Worm (Caenorhabditis elegans) whole organism, L4 larva: ENCODE results near the gene usp-33.

Experiments used
- D1046.2 ChIP-seq: fragments of 200-800 bp; sonication (Bioruptor generic); IDR thresholded peaks from 2 replicates; pipeline ENCODE4 v1.3.6; 2022; ENCODE audit warnings: missing genetic modification characterization, missing compliant biosample characterization
- R02D3.7 ChIP-seq: fragments of 150-350 bp; sonication (generic microtip); optimal IDR thresholded peaks from 3 replicates; lab custom pipeline; 2014; ENCODE audit warnings: missing biosample characterization, missing genetic modification characterization
- T26A8.4 ChIP-seq: fragments of 200-800 bp; sonication (Bioruptor generic); IDR thresholded peaks from 2 replicates; pipeline ENCODE4 v1.3.6; 2022; ENCODE audit warnings: missing genetic modification characterization, missing compliant biosample characterization
- Y105C5A.15 ChIP-seq: fragments of 200-800 bp; sonication (Bioruptor generic); IDR thresholded peaks from 2 replicates; pipeline ENCODE4 v1.3.6; 2022; ENCODE audit warnings: missing genetic modification characterization, missing compliant biosample characterization
- aha-1 ChIP-seq: fragments of 150-350 bp; peaks from one replicate; lab custom pipeline; 2014; ENCODE audit warnings: missing biosample characterization, missing genetic modification characterization
- ceh-20 ChIP-seq: fragments of 200-800 bp; sonication (Bioruptor generic); IDR thresholded peaks from 2 replicates; pipeline ENCODE4 v1.3.6; 2022; ENCODE audit warnings: missing genetic modification reagents, missing genetic modification characterization, missing compliant biosample characterization
- ces-1 ChIP-seq: fragments of 150-350 bp; sonication (generic microtip); optimal IDR thresholded peaks from 4 replicates; lab custom pipeline; 2014; ENCODE audit warnings: missing biosample characterization, missing genetic modification reagents, missing genetic modification characterization
- daf-16 ChIP-seq, 3 experiments: sonication (generic microtip); optimal IDR thresholded peaks; 2 replicates each; lab custom pipeline; 2016 to 2017; ENCODE audit warnings: missing genetic modification characterization in 3 of 3, missing genetic modification reagents in 3 of 3, mild to moderate bottlenecking in 2 of 3, missing compliant biosample characterization in 2 of 3, missing biosample characterization in 1 of 3, moderate library complexity in 1 of 3
- dmd-6 ChIP-seq: fragments of 200-800 bp; sonication (Bioruptor generic); IDR thresholded peaks from 2 replicates; pipeline ENCODE4 v1.3.6; 2022; ENCODE audit warnings: missing genetic modification reagents, missing genetic modification characterization, missing compliant biosample characterization
- dmd-8 ChIP-seq: fragments of 200-800 bp; sonication (Bioruptor generic); IDR thresholded peaks from 2 replicates; pipeline ENCODE4 v1.3.6; 2022; ENCODE audit warnings: missing genetic modification characterization, missing compliant biosample characterization
- duxl-1 ChIP-seq: sonication (generic microtip); optimal IDR thresholded peaks from 2 replicates; lab custom pipeline; 2016; ENCODE audit warnings: mild to moderate bottlenecking, missing genetic modification characterization, moderate library complexity, missing compliant biosample characterization; ENCODE audit not compliant: poor library complexity
- dve-1 ChIP-seq: sonication (generic microtip); optimal IDR thresholded peaks from 2 replicates; lab custom pipeline; 2017; ENCODE audit warnings: antibody characterized with exemption, mild to moderate bottlenecking, missing genetic modification characterization, missing compliant biosample characterization; ENCODE audit not compliant: insufficient read depth
- egl-27 ChIP-seq: sonication (generic microtip); optimal IDR thresholded peaks from 3 replicates; lab custom pipeline; 2017; ENCODE audit warnings: missing biosample characterization, missing genetic modification reagents, missing genetic modification characterization
- egl-43 ChIP-seq: fragments of 200-800 bp; sonication (Bioruptor generic); IDR thresholded peaks from 2 replicates; pipeline ENCODE4 v1.3.6; 2022; ENCODE audit warnings: missing genetic modification reagents, missing genetic modification characterization, missing compliant biosample characterization
- fos-1 ChIP-seq: fragments of 150-350 bp; optimal IDR thresholded peaks from 2 replicates; lab custom pipeline; 2014; ENCODE audit warnings: missing biosample characterization, missing genetic modification characterization
- gei-8 ChIP-seq: fragments of 200-800 bp; sonication (Bioruptor generic); optimal IDR thresholded peaks from 2 replicates; lab custom pipeline; 2018; ENCODE audit warnings: mild to moderate bottlenecking, missing genetic modification characterization, missing compliant biosample characterization
- hif-1 ChIP-seq, 2 experiments: sonication (generic microtip); optimal IDR thresholded peaks; 2 replicates each; lab custom pipeline; 2016 to 2017; ENCODE audit warnings: missing compliant biosample characterization in 2 of 2, missing genetic modification characterization in 2 of 2, missing genetic modification reagents in 2 of 2, missing genotype in 2 of 2, mild to moderate bottlenecking in 1 of 2
- hlh-11 ChIP-seq: fragments of 200-800 bp; sonication (Bioruptor generic); optimal IDR thresholded peaks from 2 replicates; lab custom pipeline; 2018; ENCODE audit warnings: mild to moderate bottlenecking, missing genetic modification characterization, missing compliant biosample characterization
- hlh-30 ChIP-seq: sonication (generic microtip); optimal IDR thresholded peaks from 2 replicates; lab custom pipeline; 2017; ENCODE audit warnings: antibody characterized with exemption, mild to moderate bottlenecking, missing genetic modification characterization, missing compliant biosample characterization; ENCODE audit not compliant: insufficient read depth
- jun-1 ChIP-seq: fragments of 150-350 bp; optimal IDR thresholded peaks from 2 replicates; lab custom pipeline; 2014; ENCODE audit warnings: missing biosample characterization, missing genetic modification reagents, missing genetic modification characterization
- lim-7 ChIP-seq: fragments of 200-800 bp; sonication (Bioruptor generic); IDR thresholded peaks from 2 replicates; pipeline ENCODE4 v1.3.6; 2022; ENCODE audit warnings: missing genetic modification characterization, missing compliant biosample characterization
- lin-29 ChIP-seq: fragments of 200-800 bp; sonication (Bioruptor generic); IDR thresholded peaks from 2 replicates; pipeline ENCODE4 v1.3.6; 2022; ENCODE audit warnings: missing genetic modification reagents, missing genetic modification characterization, missing compliant biosample characterization
- lir-3 ChIP-seq: sonication (generic microtip); optimal IDR thresholded peaks from 2 replicates; lab custom pipeline; 2016; ENCODE audit warnings: mild to moderate bottlenecking, missing genetic modification characterization, missing compliant biosample characterization
- lsy-2 ChIP-seq, 2 experiments: fragments of 150-350 bp in 1 of 2; sonication (generic microtip) in 1 of 2; optimal IDR thresholded peaks; 2 replicates each; lab custom pipeline; 2014 to 2017; ENCODE audit warnings: missing biosample characterization in 2 of 2, missing genetic modification characterization in 2 of 2
- madf-5 ChIP-seq, 2 experiments: fragments of 200-800 bp; sonication (Bioruptor generic); IDR thresholded peaks; 2 replicates each; pipeline ENCODE4 v1.3.6; 2022; ENCODE audit warnings: missing compliant biosample characterization in 2 of 2, missing genetic modification characterization in 2 of 2
- madf-9 ChIP-seq: fragments of 200-800 bp; sonication (Bioruptor generic); conservative IDR thresholded peaks from 2 replicates; pipeline ENCODE4 v1.3.6; 2022; ENCODE audit warnings: missing genetic modification reagents, missing genetic modification characterization, missing compliant biosample characterization
- mdl-1 ChIP-seq, 2 experiments: fragments of 150-350 bp in 1 of 2; sonication (generic microtip) in 1 of 2; optimal IDR thresholded peaks; 2 replicates each; lab custom pipeline; 2014 to 2017; ENCODE audit warnings: missing biosample characterization in 2 of 2, missing genetic modification characterization in 2 of 2
- mep-1 ChIP-seq: fragments of 150-350 bp; sonication (generic microtip); optimal IDR thresholded peaks from 3 replicates; lab custom pipeline; 2014; ENCODE audit warnings: missing biosample characterization, missing genetic modification characterization
- mes-2 ChIP-seq: sonication (generic microtip); optimal IDR thresholded peaks from 2 replicates; lab custom pipeline; 2016; ENCODE audit warnings: missing genotype, mild to moderate bottlenecking, missing genetic modification characterization, missing compliant biosample characterization; ENCODE audit not compliant: poor library complexity, severe bottlenecking
- mxl-2 ChIP-seq: fragments of 200-800 bp; sonication (Bioruptor generic); conservative IDR thresholded peaks from 2 replicates; pipeline ENCODE4 v1.3.6; 2022; ENCODE audit warnings: missing genetic modification reagents, missing genetic modification characterization, missing compliant biosample characterization
- nhr-102 ChIP-seq: sonication (generic microtip); optimal IDR thresholded peaks from 2 replicates; lab custom pipeline; 2016; ENCODE audit warnings: mild to moderate bottlenecking, missing genetic modification characterization, moderate library complexity, missing compliant biosample characterization
- nhr-11 ChIP-seq: fragments of 150-350 bp; optimal IDR thresholded peaks from 2 replicates; lab custom pipeline; 2014; ENCODE audit warnings: missing biosample characterization, missing genetic modification characterization
- nhr-111 ChIP-seq: fragments of 200-800 bp; sonication (Bioruptor generic); optimal IDR thresholded peaks from 2 replicates; lab custom pipeline; 2018; ENCODE audit warnings: mild to moderate bottlenecking, missing genetic modification characterization, missing compliant biosample characterization
- nhr-77 ChIP-seq: fragments of 150-350 bp; optimal IDR thresholded peaks from 2 replicates; lab custom pipeline; 2014; ENCODE audit warnings: missing biosample characterization, missing genetic modification characterization
- pha-4 ChIP-seq, 2 experiments: fragments of 150-350 bp in 1 of 2; fragments of 200-800 bp in 1 of 2; sonication (Bioruptor generic) in 1 of 2; IDR thresholded peaks in 1 of 2; optimal IDR thresholded peaks in 1 of 2; 2 replicates each; pipeline versions ENCODE4 v1.3.6 to Lab custom; 2014 to 2022; ENCODE audit warnings: missing genetic modification characterization in 2 of 2, missing genetic modification reagents in 2 of 2, missing biosample characterization in 1 of 2, missing compliant biosample characterization in 1 of 2
- php-3 ChIP-seq: fragments of 200-800 bp; sonication (Bioruptor generic); IDR thresholded peaks from 2 replicates; pipeline ENCODE4 v1.3.6; 2022; ENCODE audit warnings: missing genetic modification reagents, missing genetic modification characterization, missing compliant biosample characterization
- rbr-2 ChIP-seq: sonication (generic microtip); optimal IDR thresholded peaks from 2 replicates; lab custom pipeline; 2016; ENCODE audit warnings: missing genotype, missing genetic modification characterization, missing compliant biosample characterization
- set-16 ChIP-seq: fragments of 200-800 bp; sonication (Bioruptor generic); IDR thresholded peaks from 2 replicates; pipeline ENCODE4 v1.3.6; 2022; ENCODE audit warnings: missing genetic modification reagents, missing genetic modification characterization, missing compliant biosample characterization
- spr-1 ChIP-seq: sonication (generic microtip); optimal IDR thresholded peaks from 2 replicates; lab custom pipeline; 2016; ENCODE audit warnings: mild to moderate bottlenecking, missing genetic modification characterization, missing compliant biosample characterization
- spr-3 ChIP-seq: fragments of 200-800 bp; sonication (Bioruptor generic); optimal IDR thresholded peaks from 2 replicates; lab custom pipeline; 2018; ENCODE audit warnings: mild to moderate bottlenecking, missing genetic modification characterization, missing compliant biosample characterization
- unc-62 ChIP-seq, 3 experiments: fragments of 150-350 bp in 1 of 3; sonication (generic microtip); optimal IDR thresholded peaks in 2 of 3; peaks in 1 of 3; 1 replicate in 1 of 3; 2 replicates in 2 of 3; lab custom pipeline; 2014 to 2017; ENCODE audit warnings: missing biosample characterization in 3 of 3, missing genetic modification characterization in 3 of 3, missing genetic modification reagents in 3 of 3, missing genotype in 1 of 3
- zfp-2 ChIP-seq: sonication (generic microtip); optimal IDR thresholded peaks from 2 replicates; lab custom pipeline; 2016; ENCODE audit warnings: mild to moderate bottlenecking, missing genetic modification characterization, missing compliant biosample characterization

usp-33 gene

ce11 chrX:15567986-15568940 lies 22.9 kb upstream of the usp-33 start, which contains the start of gene dyn-1 (continued):
- TF ChIP-seq daf-16 (GFP tag; optimal IDR thresholded peaks at IDR 0.05; lab: Kevin White, UChicago), result no peak
- peak; percentile 32 for TF ChIP-seq daf-16 (tag; optimal IDR thresholded peaks at IDR 0.05; lab: Kevin White, UChicago)
- TF ChIP-seq nhr-77, result peak; percentile 81
- TF ChIP-seq hlh-11, result peak; percentile 88
- TF ChIP-seq aha-1 (tag; lab: Kevin White, UChicago), result peak; percentile 52
- no peak for TF ChIP-seq ces-1 (GFP tag; lab: Kevin White, UChicago)
- no peak for TF ChIP-seq egl-27 (tag; lab: Kevin White, UChicago)
- TF ChIP-seq rbr-2 (tag; lab: Kevin White, UChicago), result peak; percentile 76
- TF ChIP-seq lin-29, result 0 out of 2 replicates have a peak, but pooled peaks have one; percentile 18
- TF ChIP-seq dmd-6 (GFP tag; lab: Robert Waterston, UW), result peak; percentile 64
- TF ChIP-seq spr-1, result peak; percentile 82
- TF ChIP-seq hif-1 (tag; optimal IDR thresholded peaks at IDR 0.05; lab: Kevin White, UChicago), result peak in 1 of 2 experiments; percentile 48
- peak; percentile 64 for TF ChIP-seq set-16 (GFP tag; lab: Robert Waterston, UW)
- peak; percentile 68 for TF ChIP-seq mes-2 (tag; lab: Kevin White, UChicago)
- TF ChIP-seq lir-3 (tag; lab: Kevin White, UChicago), result peak; percentile 43
- TF ChIP-seq egl-43 (GFP tag; lab: Robert Waterston, UW), result peak; percentile 21; the same call in 1 of the 2 replicates
- TF ChIP-seq madf-9, result peak; percentile 27; the same call in 1 of the 2 replicates
- TF ChIP-seq lsy-2 (tag; optimal IDR thresholded peaks at IDR 0.05; lab: Kevin White, UChicago), result peak in 1 of 2 experiments; percentile 69
- peak in 1 of 2 experiments; percentile 78 for TF ChIP-seq mdl-1 (tag; optimal IDR thresholded peaks at IDR 0.05; lab: Kevin White, UChicago)
- no peak for TF ChIP-seq unc-62 (GFP tag; optimal IDR thresholded peaks at IDR 0.05 in 1 of 2; lab: Kevin White, UChicago)
- TF ChIP-seq unc-62 (tag; optimal IDR thresholded peaks at IDR 0.05; lab: Kevin White, UChicago), result no peak
- 0 out of 2 replicates have a peak, but pooled peaks have one; percentile 40 for TF ChIP-seq T26A8.4 (GFP tag; lab: Robert Waterston, UW)
- peak; percentile 13 for TF ChIP-seq duxl-1
- peak; percentile 61 for TF ChIP-seq nhr-102 (tag; lab: Kevin White, UChicago)
- peak; percentile 88 for TF ChIP-seq mep-1 (tag; lab: Kevin White, UChicago)
- TF ChIP-seq pha-4 (GFP tag; IDR thresholded peaks at IDR 0.05; lab: Robert Waterston, UW), result 0 out of 2 replicates have a peak, but pooled peaks have one; percentile 45
- no peak for TF ChIP-seq pha-4 (tag; optimal IDR thresholded peaks at IDR 0.05; lab: Kevin White, UChicago)
- TF ChIP-seq ceh-20 (GFP tag; lab: Robert Waterston, UW), result 0 out of 2 replicates have a peak, but pooled peaks have one; percentile 52
- TF ChIP-seq hlh-30 (tag; lab: Kevin White, UChicago), result peak; percentile 69
- peak; percentile 16 for TF ChIP-seq nhr-11 (tag; lab: Kevin White, UChicago)

DNA sequence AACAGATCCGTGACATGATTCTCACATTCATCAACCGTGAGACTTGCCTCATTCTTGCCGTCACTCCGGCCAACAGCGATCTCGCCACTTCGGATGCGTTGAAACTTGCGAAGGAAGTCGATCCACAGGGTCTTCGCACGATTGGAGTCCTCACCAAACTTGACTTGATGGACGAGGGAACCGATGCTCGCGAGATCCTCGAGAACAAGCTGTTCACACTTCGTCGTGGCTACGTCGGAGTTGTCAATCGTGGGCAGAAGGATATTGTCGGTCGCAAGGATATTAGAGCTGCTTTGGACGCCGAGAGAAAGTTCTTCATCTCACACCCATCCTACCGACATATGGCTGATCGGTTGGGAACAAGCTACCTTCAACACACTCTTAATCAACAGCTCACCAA lies 21.5 kb upstream of the usp-33 start:
- no peak for TF ChIP-seq lim-7 (GFP tag; lab: Robert Waterston, UW)
- peak in 1 of 2 experiments; percentile 85 for TF ChIP-seq unc-62 (GFP tag; optimal IDR thresholded peaks at IDR 0.05 in 1 of 2; lab: Kevin White, UChicago)
- no peak for TF ChIP-seq unc-62 (tag; optimal IDR thresholded peaks at IDR 0.05; lab: Kevin White, UChicago)
- TF ChIP-seq madf-5 (GFP tag; IDR thresholded peaks at IDR 0.05; lab: Robert Waterston, UW), result no peak
- peak; percentile 64 for TF ChIP-seq aha-1 (tag; lab: Kevin White, UChicago)
- no peak for TF ChIP-seq php-3 (GFP tag; lab: Robert Waterston, UW)
- TF ChIP-seq, all 104 proteins: peak for 2

DNA sequence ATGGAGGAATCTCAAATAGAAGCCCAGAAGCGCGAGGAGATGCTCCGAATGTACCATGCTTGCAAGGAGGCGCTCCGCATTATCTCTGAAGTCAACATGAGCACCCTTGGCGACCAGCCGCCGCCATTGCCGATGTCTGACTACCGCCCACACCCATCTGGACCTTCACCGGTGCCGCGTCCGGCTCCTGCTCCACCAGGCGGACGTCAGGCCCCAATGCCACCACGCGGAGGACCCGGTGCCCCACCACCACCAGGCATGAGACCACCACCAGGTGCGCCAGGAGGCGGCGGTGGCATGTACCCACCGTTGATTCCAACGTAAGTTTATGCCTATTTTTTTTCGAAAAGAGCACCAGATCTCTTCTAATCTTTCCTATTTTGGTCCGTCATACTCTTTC lies 19.1 kb upstream of the usp-33 start:
- TF ChIP-seq Y105C5A.15 (GFP tag; lab: Robert Waterston, UW) (0 out of 2 replicates have a peak, but pooled peaks have one; percentile 50), R02D3.7 (no peak), set-16 (GFP tag; lab: Robert Waterston, UW) (peak; percentile 97), mxl-2 (GFP tag; lab: Robert Waterston, UW) (no peak), egl-43 (GFP tag; lab: Robert Waterston, UW) (peak; percentile 48; the same call in 1 of the 2 replicates), hif-1 (tag; optimal IDR thresholded peaks at IDR 0.05; lab: Kevin White, UChicago) (no peak), nhr-102 (tag; lab: Kevin White, UChicago) (no peak), spr-3 (no peak), gei-8 (GFP tag; lab: Kevin White, UChicago) (no peak), nhr-111 (GFP tag; lab: Kevin White, UChicago) (no peak), jun-1 (no peak), dmd-8 (GFP tag; lab: Robert Waterston, UW) (0 out of 2 replicates have a peak, but pooled peaks have one; percentile 15), zfp-2 (tag; lab: Kevin White, UChicago) (no peak), dve-1 (tag; lab: Kevin White, UChicago) (no peak), D1046.2 (GFP tag; lab: Robert Waterston, UW) (0 out of 2 replicates have a peak, but pooled peaks have one; percentile 36), fos-1 (tag; lab: Kevin White, UChicago) (no peak)
